Fruit fly (Drosophila melanogaster): ENCODE measurements around the gene CG2656.

DNA sequence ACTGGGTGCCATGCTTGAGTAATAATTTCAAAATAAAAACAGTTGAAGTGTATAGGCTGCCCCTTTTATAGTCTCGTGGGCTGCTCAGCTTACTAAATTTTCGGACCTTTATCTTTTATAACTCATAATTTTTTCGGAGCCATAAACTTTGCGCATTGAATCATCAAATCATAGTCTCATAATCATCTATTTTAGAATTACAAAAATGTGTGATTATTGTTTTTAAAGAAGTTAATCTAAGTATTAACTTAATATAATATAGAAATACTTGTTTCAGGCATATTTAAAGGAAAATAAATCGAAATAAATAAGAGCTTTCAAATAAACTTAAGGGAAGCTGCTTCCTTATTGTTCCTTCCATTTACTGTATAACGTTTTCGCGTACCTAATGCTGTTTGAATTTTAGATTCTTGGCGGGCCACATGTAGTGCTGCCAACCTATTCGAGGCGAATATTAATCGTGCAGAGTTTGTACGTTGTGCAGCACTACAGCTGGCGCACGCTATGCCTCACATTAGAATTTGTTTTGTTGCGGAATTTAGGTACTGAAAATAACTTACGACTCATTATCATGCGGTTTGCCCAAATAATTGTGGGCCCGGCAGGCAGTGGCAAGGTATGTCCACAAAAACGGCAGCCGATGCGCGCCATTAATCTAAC is at the start of gene CG2656, which contains the start of gene CG14610:
- TF ChIP-seq psq (GFP tag; optimal IDR thresholded peaks at IDR 0.05) (peak; percentile 70), dl (GFP tag; optimal IDR thresholded peaks at IDR 0.05; ENCODE audit: insufficient read depth in 1 of 2, partially characterized antibody in 2 of 2) (no peak), Abd-B (GFP tag; optimal IDR thresholded peaks at IDR 0.05) (no peak), dsf (GFP tag; optimal IDR thresholded peaks at IDR 0.05; ENCODE audit: borderline replicate concordance) (no peak), fru (GFP tag; optimal IDR thresholded peaks at IDR 0.05) (peak; percentile 78), h (GFP tag; optimal IDR thresholded peaks at IDR 0.05) (peak; percentile 91), pan (optimal IDR thresholded peaks at IDR 0.05) (no peak), Myc (optimal IDR thresholded peaks at IDR 0.05) (peak; percentile 25)

All from whole organism, wandering third instar larva.